Worm (Caenorhabditis elegans) whole organism, mixed stage, embryonic: Measurements from ENCODE around the gene Y54G2A.19.

Source experiments
- ceh-43 ChIP-seq: fragments of 200-800 bp; sonication (Bioruptor generic); optimal IDR thresholded peaks from 2 replicates; lab custom pipeline; 2018; ENCODE audit warnings: mild to moderate bottlenecking, missing genetic modification characterization, moderate library complexity, missing compliant biosample characterization
- cnd-1 ChIP-seq: fragments of 200-800 bp; sonication (Bioruptor generic); optimal IDR thresholded peaks from 2 replicates; lab custom pipeline; 2018; ENCODE audit warnings: mild to moderate bottlenecking, missing genetic modification characterization, missing compliant biosample characterization
- lin-32 ChIP-seq: fragments of 200-800 bp; sonication (Bioruptor generic); optimal IDR thresholded peaks from 2 replicates; lab custom pipeline; 2018; ENCODE audit warnings: mild to moderate bottlenecking, missing genetic modification characterization, missing compliant biosample characterization
- lsy-2 ChIP-seq: fragments of 150-350 bp; optimal IDR thresholded peaks from 2 replicates; lab custom pipeline; 2014; ENCODE audit warnings: missing biosample characterization, missing genetic modification characterization
- mab-5 ChIP-seq: fragments of 150-350 bp; optimal IDR thresholded peaks from 2 replicates; lab custom pipeline; 2014; ENCODE audit warnings: missing biosample characterization, missing genetic modification characterization
- mep-1 ChIP-seq: fragments of 150-350 bp; optimal IDR thresholded peaks from 2 replicates; lab custom pipeline; 2017; ENCODE audit warnings: missing biosample characterization, missing genetic modification reagents, missing genetic modification characterization, inconsistent platforms
- nhr-237 ChIP-seq: fragments of 150-350 bp; optimal IDR thresholded peaks from 2 replicates; lab custom pipeline; 2014; ENCODE audit warnings: missing biosample characterization, missing genetic modification characterization
- sem-2 ChIP-seq: fragments of 200-800 bp; sonication (Bioruptor generic); optimal IDR thresholded peaks from 2 replicates; lab custom pipeline; 2018; ENCODE audit warnings: mild to moderate bottlenecking, missing genetic modification characterization, missing compliant biosample characterization
- unc-39 ChIP-seq: fragments of 150-350 bp; optimal IDR thresholded peaks from 2 replicates; lab custom pipeline; 2014; ENCODE audit warnings: missing biosample characterization, missing genetic modification characterization
- unc-62 ChIP-seq: fragments of 150-350 bp; optimal IDR thresholded peaks from 2 replicates; lab custom pipeline; 2014; ENCODE audit warnings: missing biosample characterization, missing genetic modification reagents, missing genetic modification characterization
- zip-8 ChIP-seq: fragments of 150-350 bp; optimal IDR thresholded peaks from 2 replicates; lab custom pipeline; 2014; ENCODE audit warnings: missing biosample characterization, missing genetic modification characterization

- TF ChIP-seq unc-62 (no peak), cnd-1 (tag; lab: Kevin White, UChicago) (no peak), lsy-2 (no peak), nhr-237 (no peak), ceh-43 (no peak), lin-32 (GFP tag; lab: Kevin White, UChicago) (no peak), unc-39 (tag; lab: Kevin White, UChicago) (no peak), mep-1 (tag; lab: Kevin White, UChicago) (no peak), zip-8 (no peak), sem-2 (GFP tag; lab: Kevin White, UChicago) (no peak), mab-5 (tag; lab: Kevin White, UChicago) (no peak)
These were observed 27.7 kb upstream of the Y54G2A.19 start, which contains the start of gene fbxc-45 for ce11 chrIV:2922196-2922595.
